Fruit fly (Drosophila melanogaster) whole organism, embryonic: ENCODE results near the gene mbt.

Experiments
- Bgb ChIP-seq: fragments of 200-800 bp; sonication (Bioruptor generic); IDR thresholded peaks from 2 replicates; pipeline ENCODE4 v1.3.6; 2022; ENCODE audit warnings: missing biosample characterization, missing genetic modification characterization; ENCODE audit not compliant: partially characterized antibody
- CG10209 ChIP-seq: fragments of 200-800 bp; sonication (Bioruptor generic); optimal IDR thresholded peaks from 3 replicates; lab custom pipeline; 2017; ENCODE audit warnings: missing biosample characterization, mild to moderate bottlenecking, missing genetic modification characterization, missing genetic modification reagents
- CG10274 ChIP-seq: fragments of 200-800 bp; sonication (Bioruptor generic); optimal IDR thresholded peaks from 3 replicates; lab custom pipeline; 2017; ENCODE audit warnings: missing biosample characterization, mild to moderate bottlenecking, missing genetic modification characterization
- CG10431 ChIP-seq: fragments of 200-800 bp; sonication (Bioruptor generic); optimal IDR thresholded peaks from 3 replicates; lab custom pipeline; 2018; ENCODE audit warnings: missing biosample characterization, mild to moderate bottlenecking, missing genetic modification characterization
- CG11093 ChIP-seq: fragments of 200-800 bp; sonication (Bioruptor generic); IDR thresholded peaks from 3 replicates; pipeline ENCODE4 v1.3.6; 2022; ENCODE audit warnings: missing biosample characterization, missing genetic modification characterization
- CG12659 ChIP-seq: fragments of 200-800 bp; sonication (Bioruptor generic); optimal IDR thresholded peaks from 3 replicates; lab custom pipeline; 2017; ENCODE audit warnings: mild to moderate bottlenecking, missing biosample characterization, missing genetic modification reagents, missing genetic modification characterization
- CG13296 ChIP-seq: fragments of 200-800 bp; sonication (Bioruptor generic); optimal IDR thresholded peaks from 3 replicates; lab custom pipeline; 2018; ENCODE audit warnings: missing biosample characterization, mild to moderate bottlenecking, missing genetic modification characterization
- CG14860 ChIP-seq: fragments of 200-800 bp; sonication (Bioruptor generic); IDR thresholded peaks from 3 replicates; pipeline ENCODE4 v1.3.6; 2022; ENCODE audit warnings: missing biosample characterization, missing genetic modification characterization; ENCODE audit not compliant: partially characterized antibody
- CG15514 ChIP-seq: fragments of 200-800 bp; sonication (Bioruptor generic); optimal IDR thresholded peaks from 3 replicates; lab custom pipeline; 2017; ENCODE audit warnings: missing biosample characterization, missing genetic modification characterization, mild to moderate bottlenecking, moderate library complexity, missing genetic modification reagents
- CG2116 ChIP-seq: fragments of 200-800 bp; sonication (Bioruptor generic); optimal IDR thresholded peaks from 3 replicates; lab custom pipeline; 2018; ENCODE audit warnings: missing biosample characterization, mild to moderate bottlenecking, missing genetic modification characterization
- CG2199 ChIP-seq: fragments of 200-800 bp; sonication (Bioruptor generic); IDR thresholded peaks from 3 replicates; pipeline ENCODE4 v1.3.6; 2022; ENCODE audit warnings: missing biosample characterization, missing genetic modification characterization
- CG3065 ChIP-seq: fragments of 200-800 bp; sonication (Bioruptor generic); optimal IDR thresholded peaks from 2 replicates; lab custom pipeline; 2016; ENCODE audit warnings: missing biosample characterization, missing genetic modification characterization
- CG34224 ChIP-seq: fragments of 200-800 bp; sonication (Bioruptor generic); IDR thresholded peaks from 3 replicates; pipeline ENCODE4 v1.3.6; 2022; ENCODE audit warnings: missing biosample characterization, missing genetic modification characterization; ENCODE audit not compliant: partially characterized antibody
- CG3847 ChIP-seq: fragments of 200-800 bp; sonication (Bioruptor generic); IDR thresholded peaks from 2 replicates; pipeline ENCODE4 v1.3.6; 2022; ENCODE audit warnings: missing biosample characterization, missing genetic modification characterization
- CG42726 ChIP-seq: fragments of 200-800 bp; sonication (Bioruptor generic); IDR thresholded peaks from 2 replicates; pipeline ENCODE4 v1.3.6; 2022; ENCODE audit warnings: missing biosample characterization, missing genetic modification characterization; ENCODE audit not compliant: partially characterized antibody
- CG4854 ChIP-seq: fragments of 200-800 bp; sonication (Bioruptor generic); optimal IDR thresholded peaks from 2 replicates; lab custom pipeline; 2016; ENCODE audit warnings: missing biosample characterization, missing genetic modification characterization, inconsistent platforms
- CG6791 ChIP-seq: fragments of 200-800 bp; sonication (Bioruptor generic); IDR thresholded peaks from 3 replicates; pipeline ENCODE4 v1.3.6; 2022; ENCODE audit warnings: missing biosample characterization, missing genetic modification characterization; ENCODE audit not compliant: partially characterized antibody
- CG9797 ChIP-seq: fragments of 200-800 bp; sonication (Bioruptor generic); optimal IDR thresholded peaks from 3 replicates; lab custom pipeline; 2018; ENCODE audit warnings: missing biosample characterization, mild to moderate bottlenecking, missing genetic modification characterization
- Doc3 ChIP-seq: fragments of 200-800 bp; sonication (Bioruptor generic); IDR thresholded peaks from 3 replicates; pipeline ENCODE4 v1.3.6; 2022; ENCODE audit warnings: missing biosample characterization, missing genetic modification characterization; ENCODE audit not compliant: partially characterized antibody
- Ets65A ChIP-seq: fragments of 200-800 bp; sonication (Bioruptor generic); peaks from one replicate; lab custom pipeline; 2016; ENCODE audit warnings: missing biosample characterization, missing genetic modification characterization
- Gug ChIP-seq: fragments of 200-800 bp; sonication (Bioruptor generic); IDR thresholded peaks from 4 replicates; pipeline ENCODE4 v1.3.6; 2022; ENCODE audit warnings: missing biosample characterization, missing genetic modification characterization
- Hand ChIP-seq: fragments of 200-800 bp; sonication (Bioruptor generic); optimal IDR thresholded peaks from 2 replicates; lab custom pipeline; 2017; ENCODE audit warnings: mild to moderate bottlenecking, missing biosample characterization, missing genetic modification reagents, missing genetic modification characterization
- HmgZ ChIP-seq: fragments of 200-800 bp; sonication (Bioruptor generic); optimal IDR thresholded peaks from 2 replicates; lab custom pipeline; 2018; ENCODE audit warnings: missing biosample characterization, mild to moderate bottlenecking, missing genetic modification characterization
- Hmx ChIP-seq: fragments of 200-800 bp; sonication (Bioruptor generic); optimal IDR thresholded peaks from 2 replicates; lab custom pipeline; 2016; ENCODE audit warnings: missing biosample characterization, missing genetic modification characterization
- Med ChIP-seq: fragments of 200-800 bp; sonication (Bioruptor generic); peaks from one replicate; lab custom pipeline; 2016; ENCODE audit warnings: missing biosample characterization, missing genetic modification characterization, mild to moderate bottlenecking, inconsistent platforms, moderate library complexity
- NFAT ChIP-seq: fragments of 200-800 bp; sonication (Bioruptor generic); IDR thresholded peaks from 2 replicates; pipeline ENCODE4 v1.3.6; 2022; ENCODE audit warnings: missing biosample characterization, missing genetic modification characterization
- Rfx ChIP-seq: fragments of 200-800 bp; sonication (Bioruptor generic); IDR thresholded peaks from 2 replicates; pipeline ENCODE4 v1.3.6; 2022; ENCODE audit warnings: missing biosample characterization, missing genetic modification characterization
- Scr ChIP-seq: fragments of 200-800 bp; sonication (Bioruptor generic); IDR thresholded peaks from 2 replicates; pipeline ENCODE4 v1.3.6; 2022; ENCODE audit warnings: missing biosample characterization, missing genetic modification characterization; ENCODE audit not compliant: partially characterized antibody
- Sox102F ChIP-seq: fragments of 200-800 bp; sonication (Bioruptor generic); optimal IDR thresholded peaks from 2 replicates; lab custom pipeline; 2018; ENCODE audit warnings: missing biosample characterization, mild to moderate bottlenecking, missing genetic modification characterization, moderate library complexity
- Sry-β ChIP-seq: fragments of 200-800 bp; sonication (Bioruptor generic); optimal IDR thresholded peaks from 2 replicates; lab custom pipeline; 2018; ENCODE audit warnings: missing biosample characterization, mild to moderate bottlenecking, missing genetic modification characterization, moderate library complexity
- Sry-δ ChIP-seq: fragments of 200-800 bp; sonication (Bioruptor generic); optimal IDR thresholded peaks from 2 replicates; lab custom pipeline; 2016; ENCODE audit warnings: missing biosample characterization, missing genetic modification characterization
- amos ChIP-seq: fragments of 200-800 bp; sonication (Bioruptor generic); IDR thresholded peaks from 2 replicates; pipeline ENCODE4 v1.3.6; 2022; ENCODE audit warnings: missing biosample characterization, missing genetic modification characterization; ENCODE audit not compliant: partially characterized antibody
- bigmax ChIP-seq: fragments of 200-800 bp; sonication (Bioruptor generic); optimal IDR thresholded peaks from 2 replicates; lab custom pipeline; 2018; ENCODE audit warnings: missing biosample characterization, mild to moderate bottlenecking, missing genetic modification characterization
- cg ChIP-seq: fragments of 200-800 bp; sonication (Bioruptor generic); optimal IDR thresholded peaks from 3 replicates; lab custom pipeline; 2019; ENCODE audit warnings: missing biosample characterization, mild to moderate bottlenecking, missing genetic modification characterization, moderate library complexity
- chinmo ChIP-seq: fragments of 200-800 bp; sonication (Bioruptor generic); IDR thresholded peaks from 4 replicates; pipeline ENCODE4 v1.3.6; 2022; ENCODE audit warnings: missing biosample characterization, missing genetic modification characterization; ENCODE audit not compliant: partially characterized antibody
- danr ChIP-seq: fragments of 200-800 bp; sonication (Bioruptor generic); IDR thresholded peaks from 2 replicates; pipeline ENCODE4 v1.3.6; 2022; ENCODE audit warnings: missing biosample characterization, missing genetic modification characterization
- gfzf ChIP-seq: fragments of 200-800 bp; sonication (Bioruptor generic); optimal IDR thresholded peaks from 2 replicates; lab custom pipeline; 2016; ENCODE audit warnings: missing biosample characterization, mild to moderate bottlenecking, missing genetic modification characterization, moderate library complexity
- hb ChIP-seq: fragments of 200-800 bp; sonication (Bioruptor generic); IDR thresholded peaks from 3 replicates; pipeline ENCODE4 v1.3.6; 2022; ENCODE audit warnings: missing biosample characterization, missing genetic modification characterization; ENCODE audit not compliant: partially characterized antibody
- hbn ChIP-seq: fragments of 200-800 bp; sonication (Bioruptor generic); IDR thresholded peaks from 2 replicates; pipeline ENCODE4 v1.3.6; 2022; ENCODE audit warnings: missing biosample characterization, missing genetic modification characterization; ENCODE audit not compliant: partially characterized antibody
- knrl ChIP-seq: fragments of 200-800 bp; sonication (Bioruptor generic); IDR thresholded peaks from 3 replicates; pipeline ENCODE4 v1.3.6; 2022; ENCODE audit warnings: missing biosample characterization, missing genetic modification characterization; ENCODE audit not compliant: partially characterized antibody
- lmd ChIP-seq: fragments of 200-800 bp; sonication (Bioruptor generic); IDR thresholded peaks from 2 replicates; pipeline ENCODE4 v1.3.6; 2022; ENCODE audit warnings: missing biosample characterization, missing genetic modification characterization
- onecut ChIP-seq: fragments of 200-800 bp; sonication (Bioruptor generic); IDR thresholded peaks from 2 replicates; pipeline ENCODE4 v1.3.6; 2022; ENCODE audit warnings: missing biosample characterization, missing genetic modification characterization
- pnt ChIP-seq: fragments of 200-800 bp; sonication (Bioruptor generic); optimal IDR thresholded peaks from 3 replicates; lab custom pipeline; 2016; ENCODE audit warnings: missing biosample characterization, missing genetic modification characterization
- psq ChIP-seq: fragments of 200-800 bp; sonication (Bioruptor generic); optimal IDR thresholded peaks from 2 replicates; lab custom pipeline; 2017; ENCODE audit warnings: missing biosample characterization, missing genetic modification characterization
- sens ChIP-seq: fragments of 200-800 bp; sonication (Bioruptor generic); peaks from one replicate; lab custom pipeline; 2016; ENCODE audit warnings: missing biosample characterization, missing genetic modification characterization
- ssp ChIP-seq: fragments of 200-800 bp; sonication (Bioruptor generic); IDR thresholded peaks from 2 replicates; pipeline ENCODE4 v1.3.6; 2022; ENCODE audit warnings: missing biosample characterization, missing genetic modification characterization
- tna ChIP-seq: fragments of 200-800 bp; sonication (Bioruptor generic); IDR thresholded peaks from 2 replicates; pipeline ENCODE4 v1.3.6; 2022; ENCODE audit warnings: missing biosample characterization, missing genetic modification characterization; ENCODE audit not compliant: partially characterized antibody
- vnd ChIP-seq: fragments of 200-800 bp; sonication (Bioruptor generic); IDR thresholded peaks from 3 replicates; pipeline ENCODE4 v1.3.6; 2022; ENCODE audit warnings: missing biosample characterization, missing genetic modification characterization; ENCODE audit not compliant: partially characterized antibody

Gene mbt

DNA sequence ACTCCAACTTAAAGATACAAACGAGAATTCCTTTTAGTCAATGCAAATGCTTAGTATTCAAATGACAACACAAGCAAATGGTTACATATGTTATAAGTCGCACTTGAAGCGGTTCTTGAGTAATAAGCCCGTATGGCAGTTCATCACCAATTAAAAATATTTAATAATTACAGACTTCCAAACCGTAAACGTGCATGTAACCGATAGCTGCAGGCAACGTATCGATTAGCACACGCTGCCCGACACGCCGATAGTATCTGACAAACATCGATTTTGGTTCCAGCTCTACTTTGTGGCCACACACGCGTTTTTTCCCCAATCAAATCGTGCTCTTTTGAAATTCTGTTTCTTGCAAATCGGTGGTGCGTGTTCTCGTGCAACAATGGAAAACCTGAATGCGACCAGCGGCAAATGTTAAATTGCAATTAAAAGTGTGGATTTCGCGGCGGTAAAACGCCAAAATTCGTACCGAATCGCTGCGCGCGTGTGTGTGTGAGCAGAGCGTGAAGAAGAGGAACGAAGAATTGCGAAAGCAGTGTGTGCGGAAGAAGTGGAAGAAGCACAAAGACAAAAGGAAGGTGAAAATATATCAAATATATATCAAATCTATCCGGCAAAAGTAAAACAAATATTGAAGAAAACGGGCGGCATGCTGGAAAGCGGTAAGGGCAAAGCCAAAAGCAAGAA is 11.4 kb upstream of the mbt start, which contains the start of the genes CG9784 and Nup153 (continued):
- TF ChIP-seq CG15514 (GFP tag; lab: Kevin White, UChicago) (peak; percentile 17), chinmo (GFP tag; lab: Robert Waterston, UW) (peak; percentile 97), cg (GFP tag; lab: Kevin White, UChicago) (peak; percentile 33), hbn (GFP tag; lab: Robert Waterston, UW) (peak; percentile 87), pnt (no peak), Bgb (GFP tag; lab: Robert Waterston, UW) (peak; percentile 97), CG13296 (GFP tag; lab: Kevin White, UChicago) (no peak), CG3847 (GFP tag; lab: Robert Waterston, UW) (no peak), Doc3 (peak; percentile 89), Med (peak; percentile 29), Ets65A (GFP tag; lab: Kevin White, UChicago) (peak; percentile 41), Hand (GFP tag; lab: Kevin White, UChicago) (no peak), Sox102F (no peak), Hmx (GFP tag; lab: Kevin White, UChicago) (no peak), CG9797 (GFP tag; lab: Kevin White, UChicago) (peak; percentile 22), Sry-β (no peak), gfzf (GFP tag; lab: Kevin White, UChicago) (peak; percentile 10), CG2116 (GFP tag; lab: Kevin White, UChicago) (peak; percentile 32), psq (GFP tag; lab: Kevin White, UChicago) (peak; percentile 68), CG34224 (peak; percentile 88), tna (GFP tag; lab: Robert Waterston, UW) (peak; percentile 95), Sry-δ (GFP tag; lab: Kevin White, UChicago) (peak; percentile 84), CG4854 (GFP tag; lab: Kevin White, UChicago) (no peak), Scr (peak; percentile 94), lmd (GFP tag; lab: Robert Waterston, UW) (no peak), sens (GFP tag; lab: Kevin White, UChicago) (peak; percentile 51), CG12659 (GFP tag; lab: Kevin White, UChicago) (no peak), hb (GFP tag; lab: Robert Waterston, UW) (peak; percentile 96), ssp (GFP tag; lab: Robert Waterston, UW) (no peak), amos (GFP tag; lab: Robert Waterston, UW) (peak; percentile 98), CG10274 (GFP tag; lab: Kevin White, UChicago) (no peak), vnd (GFP tag; lab: Robert Waterston, UW) (peak; percentile 95), CG14860 (GFP tag; lab: Robert Waterston, UW) (peak; percentile 94), HmgZ (peak; percentile 34), CG2199 (GFP tag; lab: Robert Waterston, UW) (no peak), CG11093 (no peak), onecut (GFP tag; lab: Robert Waterston, UW) (peak; percentile 26; the same call in 1 of the 2 replicates), Rfx (peak; percentile 49), knrl (peak; percentile 96), bigmax (GFP tag; lab: Kevin White, UChicago) (no peak), NFAT (GFP tag; lab: Robert Waterston, UW) (peak; percentile 52; the same call in 1 of the 2 replicates), Gug (GFP tag; lab: Robert Waterston, UW) (peak; percentile 37; the same call in 1 of the 4 replicates), CG3065 (GFP tag; lab: Kevin White, UChicago) (no peak), CG10209 (GFP tag; lab: Kevin White, UChicago) (no peak), danr (no peak), CG6791 (GFP tag; lab: Robert Waterston, UW) (peak; percentile 98), CG10431 (GFP tag; lab: Kevin White, UChicago) (no peak), CG42726 (peak; percentile 89)
